Worm (Caenorhabditis elegans) whole organism, L4 larva: ENCODE results near the gene F14H12.7.

Experiments
- F10B5.3 ChIP-seq: sonication (generic microtip); optimal IDR thresholded peaks from 2 replicates; lab custom pipeline; 2016; ENCODE audit warnings: mild to moderate bottlenecking, missing genetic modification characterization, missing compliant biosample characterization
- F49E8.2 ChIP-seq: sonication (generic microtip); optimal IDR thresholded peaks from 2 replicates; lab custom pipeline; 2016; ENCODE audit warnings: missing compliant biosample characterization, mild to moderate bottlenecking, missing genetic modification characterization, borderline replicate concordance
- R02D3.7 ChIP-seq: fragments of 150-350 bp; sonication (generic microtip); optimal IDR thresholded peaks from 3 replicates; lab custom pipeline; 2014; ENCODE audit warnings: missing biosample characterization, missing genetic modification characterization
- T20F7.1 ChIP-seq: fragments of 200-800 bp; sonication (Bioruptor generic); optimal IDR thresholded peaks from 2 replicates; lab custom pipeline; 2018; ENCODE audit warnings: mild to moderate bottlenecking, missing genetic modification characterization, missing compliant biosample characterization
- Y48G9A.11 ChIP-seq: fragments of 200-800 bp; sonication (Bioruptor generic); IDR thresholded peaks from 2 replicates; pipeline ENCODE4 v1.3.6; 2022; ENCODE audit warnings: missing genetic modification reagents, missing genetic modification characterization, missing compliant biosample characterization
- Y5F2A.4 ChIP-seq: fragments of 200-800 bp; sonication (Bioruptor generic); optimal IDR thresholded peaks from 2 replicates; lab custom pipeline; 2018; ENCODE audit warnings: mild to moderate bottlenecking, missing genetic modification characterization, missing compliant biosample characterization
- aha-1 ChIP-seq: fragments of 150-350 bp; peaks from one replicate; lab custom pipeline; 2014; ENCODE audit warnings: missing biosample characterization, missing genetic modification characterization
- aly-2 ChIP-seq: sonication (generic microtip); optimal IDR thresholded peaks from 2 replicates; lab custom pipeline; 2018; ENCODE audit warnings: missing biosample characterization, missing genetic modification characterization
- ceh-32 ChIP-seq: sonication (generic microtip); optimal IDR thresholded peaks from 2 replicates; lab custom pipeline; 2016; ENCODE audit warnings: mild to moderate bottlenecking, missing genetic modification characterization, missing compliant biosample characterization; ENCODE audit not compliant: poor library complexity
- ceh-62 ChIP-seq: sonication (generic microtip); optimal IDR thresholded peaks from 2 replicates; lab custom pipeline; 2017; ENCODE audit warnings: missing biosample characterization, missing genetic modification characterization
- ceh-82 ChIP-seq: sonication (generic microtip); optimal IDR thresholded peaks from 2 replicates; lab custom pipeline; 2017; ENCODE audit warnings: missing biosample characterization, missing genetic modification characterization
- ctbp-1 ChIP-seq: fragments of 200-800 bp; sonication (Bioruptor generic); IDR thresholded peaks from 2 replicates; pipeline ENCODE4 v1.3.6; 2022; ENCODE audit warnings: missing genetic modification reagents, missing genetic modification characterization, missing compliant biosample characterization
- dmd-8 ChIP-seq: fragments of 200-800 bp; sonication (Bioruptor generic); IDR thresholded peaks from 2 replicates; pipeline ENCODE4 v1.3.6; 2022; ENCODE audit warnings: missing genetic modification characterization, missing compliant biosample characterization
- egl-27 ChIP-seq: sonication (generic microtip); optimal IDR thresholded peaks from 3 replicates; lab custom pipeline; 2017; ENCODE audit warnings: missing biosample characterization, missing genetic modification reagents, missing genetic modification characterization
- egl-43 ChIP-seq: fragments of 200-800 bp; sonication (Bioruptor generic); IDR thresholded peaks from 2 replicates; pipeline ENCODE4 v1.3.6; 2022; ENCODE audit warnings: missing genetic modification reagents, missing genetic modification characterization, missing compliant biosample characterization
- fkh-10 ChIP-seq: fragments of 150-350 bp; optimal IDR thresholded peaks from 2 replicates; lab custom pipeline; 2014; ENCODE audit warnings: missing biosample characterization, missing genetic modification reagents, missing genetic modification characterization
- gei-8 ChIP-seq: fragments of 200-800 bp; sonication (Bioruptor generic); optimal IDR thresholded peaks from 2 replicates; lab custom pipeline; 2018; ENCODE audit warnings: mild to moderate bottlenecking, missing genetic modification characterization, missing compliant biosample characterization
- hlh-11 ChIP-seq: fragments of 200-800 bp; sonication (Bioruptor generic); optimal IDR thresholded peaks from 2 replicates; lab custom pipeline; 2018; ENCODE audit warnings: mild to moderate bottlenecking, missing genetic modification characterization, missing compliant biosample characterization
- lsy-2 ChIP-seq, 2 experiments: fragments of 150-350 bp in 1 of 2; sonication (generic microtip) in 1 of 2; optimal IDR thresholded peaks; 2 replicates each; lab custom pipeline; 2014 to 2017; ENCODE audit warnings: missing biosample characterization in 2 of 2, missing genetic modification characterization in 2 of 2
- mdl-1 ChIP-seq, 2 experiments: fragments of 150-350 bp in 1 of 2; sonication (generic microtip) in 1 of 2; optimal IDR thresholded peaks; 2 replicates each; lab custom pipeline; 2014 to 2017; ENCODE audit warnings: missing biosample characterization in 2 of 2, missing genetic modification characterization in 2 of 2
- mdt-29 ChIP-seq: fragments of 200-800 bp; sonication (Bioruptor generic); IDR thresholded peaks from 2 replicates; pipeline ENCODE4 v1.3.6; 2022; ENCODE audit warnings: missing genetic modification reagents, missing genetic modification characterization, missing compliant biosample characterization
- mes-2 ChIP-seq: sonication (generic microtip); optimal IDR thresholded peaks from 2 replicates; lab custom pipeline; 2016; ENCODE audit warnings: missing genotype, mild to moderate bottlenecking, missing genetic modification characterization, missing compliant biosample characterization; ENCODE audit not compliant: poor library complexity, severe bottlenecking
- mxl-2 ChIP-seq: fragments of 200-800 bp; sonication (Bioruptor generic); conservative IDR thresholded peaks from 2 replicates; pipeline ENCODE4 v1.3.6; 2022; ENCODE audit warnings: missing genetic modification reagents, missing genetic modification characterization, missing compliant biosample characterization
- nhr-102 ChIP-seq: sonication (generic microtip); optimal IDR thresholded peaks from 2 replicates; lab custom pipeline; 2016; ENCODE audit warnings: mild to moderate bottlenecking, missing genetic modification characterization, moderate library complexity, missing compliant biosample characterization
- nhr-28 ChIP-seq: fragments of 150-350 bp; optimal IDR thresholded peaks from 2 replicates; lab custom pipeline; 2014; ENCODE audit warnings: missing biosample characterization, missing genetic modification characterization
- nhr-6 ChIP-seq: fragments of 150-350 bp; optimal IDR thresholded peaks from 2 replicates; lab custom pipeline; 2014; ENCODE audit warnings: missing biosample characterization, missing genetic modification characterization
- nhr-76 ChIP-seq: fragments of 150-350 bp; optimal IDR thresholded peaks from 2 replicates; lab custom pipeline; 2014; ENCODE audit warnings: missing biosample characterization, missing genetic modification characterization
- pha-4 ChIP-seq, 2 experiments: fragments of 150-350 bp in 1 of 2; fragments of 200-800 bp in 1 of 2; sonication (Bioruptor generic) in 1 of 2; IDR thresholded peaks in 1 of 2; optimal IDR thresholded peaks in 1 of 2; 2 replicates each; pipeline versions ENCODE4 v1.3.6 to Lab custom; 2014 to 2022; ENCODE audit warnings: missing genetic modification characterization in 2 of 2, missing genetic modification reagents in 2 of 2, missing biosample characterization in 1 of 2, missing compliant biosample characterization in 1 of 2
- php-3 ChIP-seq: fragments of 200-800 bp; sonication (Bioruptor generic); IDR thresholded peaks from 2 replicates; pipeline ENCODE4 v1.3.6; 2022; ENCODE audit warnings: missing genetic modification reagents, missing genetic modification characterization, missing compliant biosample characterization
- pqm-1 ChIP-seq: sonication (generic microtip); optimal IDR thresholded peaks from 2 replicates; lab custom pipeline; 2017; ENCODE audit warnings: missing biosample characterization, missing genetic modification characterization
- saeg-2 ChIP-seq: fragments of 200-800 bp; sonication (Bioruptor generic); IDR thresholded peaks from 2 replicates; pipeline ENCODE4 v1.3.6; 2022; ENCODE audit warnings: missing genetic modification reagents, missing genetic modification characterization, missing compliant biosample characterization
- snpc-1.2 ChIP-seq: fragments of 200-800 bp; sonication (Bioruptor generic); IDR thresholded peaks from 2 replicates; pipeline ENCODE4 v1.3.6; 2022; ENCODE audit warnings: missing genetic modification reagents, missing genetic modification characterization, missing compliant biosample characterization
- snpc-4 ChIP-seq: fragments of 150-350 bp; optimal IDR thresholded peaks from 2 replicates; lab custom pipeline; 2014; ENCODE audit warnings: missing biosample characterization, missing genetic modification characterization
- tra-1 ChIP-seq: fragments of 200-800 bp; sonication (Bioruptor generic); IDR thresholded peaks from 2 replicates; pipeline ENCODE4 v1.3.6; 2022; ENCODE audit warnings: missing genetic modification reagents, missing genetic modification characterization, missing compliant biosample characterization
- unc-130 ChIP-seq: sonication (generic microtip); optimal IDR thresholded peaks from 2 replicates; lab custom pipeline; 2016; ENCODE audit warnings: missing genetic modification reagents, missing genetic modification characterization, missing compliant biosample characterization
- unc-62 ChIP-seq, 3 experiments: fragments of 150-350 bp in 1 of 3; sonication (generic microtip); optimal IDR thresholded peaks in 2 of 3; peaks in 1 of 3; 1 replicate in 1 of 3; 2 replicates in 2 of 3; lab custom pipeline; 2014 to 2017; ENCODE audit warnings: missing biosample characterization in 3 of 3, missing genetic modification characterization in 3 of 3, missing genetic modification reagents in 3 of 3, missing genotype in 1 of 3

The F14H12.7 gene

ce11 chrX:4363200-4363599 is 778 bp upstream of the F14H12.7 start, which contains the start of gene F14H12.17:
F14H12.17 (minus strand) TSS chrX:4363300.
- TF ChIP-seq pqm-1 (tag; lab: Kevin White, UChicago), result no peak
- TF ChIP-seq unc-62 (GFP tag; optimal IDR thresholded peaks at IDR 0.05 in 1 of 2; lab: Kevin White, UChicago), result no peak
- TF ChIP-seq unc-62 (tag; optimal IDR thresholded peaks at IDR 0.05; lab: Kevin White, UChicago), result no peak
- no peak for TF ChIP-seq fkh-10 (GFP tag; lab: Kevin White, UChicago)
- TF ChIP-seq ceh-32 (tag; lab: Kevin White, UChicago), result no peak
- no peak for TF ChIP-seq mes-2 (tag; lab: Kevin White, UChicago)
- no peak for TF ChIP-seq hlh-11 (tag; lab: Kevin White, UChicago)
- TF ChIP-seq gei-8 (GFP tag; lab: Kevin White, UChicago), result no peak
- no peak for TF ChIP-seq R02D3.7 (tag; lab: Kevin White, UChicago)
- no peak for TF ChIP-seq egl-43
- TF ChIP-seq pha-4 (GFP tag; IDR thresholded peaks at IDR 0.05; lab: Robert Waterston, UW), result no peak
- TF ChIP-seq pha-4 (tag; optimal IDR thresholded peaks at IDR 0.05; lab: Kevin White, UChicago), result no peak
- TF ChIP-seq F49E8.2 (tag; lab: Kevin White, UChicago), result no peak
- no peak for TF ChIP-seq mdl-1 (tag; optimal IDR thresholded peaks at IDR 0.05; lab: Kevin White, UChicago)
- no peak for TF ChIP-seq Y5F2A.4 (GFP tag; lab: Kevin White, UChicago)
- no peak for TF ChIP-seq F10B5.3 (tag; lab: Kevin White, UChicago)
- TF ChIP-seq egl-27 (tag; lab: Kevin White, UChicago), result no peak
- no peak for TF ChIP-seq ceh-62 (tag; lab: Kevin White, UChicago)

ce11 chrX:4359030-4359429 is 3.4 kb downstream of the F14H12.7 start:
- TF ChIP-seq lsy-2 (tag; optimal IDR thresholded peaks at IDR 0.05; lab: Kevin White, UChicago) (no peak), php-3 (GFP tag; lab: Robert Waterston, UW) (peak; percentile 79), pqm-1 (tag; lab: Kevin White, UChicago) (peak; percentile 36), tra-1 (GFP tag; lab: Robert Waterston, UW) (peak; percentile 82), aly-2 (tag; lab: Kevin White, UChicago) (no peak), ctbp-1 (GFP tag; lab: Robert Waterston, UW) (no peak), ceh-82 (tag; lab: Kevin White, UChicago) (no peak), mxl-2 (GFP tag; lab: Robert Waterston, UW) (no peak), Y48G9A.11 (no peak)
- TF ChIP-seq, all 104 proteins: peak for 3

ce11 chrX:4357467-4357866 is 5.0 kb downstream of the F14H12.7 start, which contains the start of gene F14H12.6:
F14H12.6 (minus strand) TSS chrX:4357567.
- no peak for TF ChIP-seq aly-2 (tag; lab: Kevin White, UChicago)
- no peak for TF ChIP-seq snpc-4 (tag; lab: Kevin White, UChicago)
- no peak for TF ChIP-seq nhr-76 (tag; lab: Kevin White, UChicago)
- TF ChIP-seq pha-4 (GFP tag; IDR thresholded peaks at IDR 0.05; lab: Robert Waterston, UW), result no peak
- TF ChIP-seq pha-4 (tag; optimal IDR thresholded peaks at IDR 0.05; lab: Kevin White, UChicago), result no peak
- TF ChIP-seq nhr-28, result no peak
- TF ChIP-seq tra-1 (GFP tag; lab: Robert Waterston, UW), result no peak
- TF ChIP-seq Y48G9A.11, result no peak
- no peak for TF ChIP-seq dmd-8 (GFP tag; lab: Robert Waterston, UW)
- TF ChIP-seq mdt-29 (GFP tag; lab: Robert Waterston, UW), result no peak
- TF ChIP-seq saeg-2, result no peak
- TF ChIP-seq nhr-6, result no peak
- TF ChIP-seq nhr-102 (tag; lab: Kevin White, UChicago), result no peak
- TF ChIP-seq T20F7.1 (GFP tag; lab: Kevin White, UChicago), result no peak
- no peak for TF ChIP-seq aha-1
- TF ChIP-seq unc-130, result no peak
- no peak for TF ChIP-seq snpc-1.2 (GFP tag; lab: Robert Waterston, UW)
- TF ChIP-seq gei-8 (GFP tag; lab: Kevin White, UChicago), result no peak
